Worm (Caenorhabditis elegans): ENCODE measurements around the gene Y73B6BL.44.

The Y73B6BL.44 gene

DNA sequence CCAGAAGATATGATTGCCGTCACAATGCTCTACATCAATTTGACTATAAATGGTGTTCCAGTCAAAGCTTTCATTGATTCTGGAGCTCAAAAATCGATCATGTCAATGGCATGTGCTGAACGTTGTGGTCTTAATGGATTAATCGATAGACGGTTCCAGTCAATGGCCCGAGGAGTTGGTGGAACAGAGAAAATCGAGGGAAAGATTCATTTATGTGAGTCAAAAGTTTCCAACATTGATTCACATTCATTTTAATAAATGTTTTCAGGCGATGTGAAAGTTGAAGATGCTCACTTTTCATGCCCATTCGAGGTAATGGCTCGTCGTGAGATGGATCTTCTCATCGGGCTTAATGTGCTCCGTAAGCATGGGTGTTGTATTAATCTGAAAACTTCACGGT lies 30.4 kb downstream of the Y73B6BL.44 start:
- TF ChIP-seq drap-1 (GFP tag; optimal IDR thresholded peaks at IDR 0.05) (no peak), lin-32 (GFP tag; optimal IDR thresholded peaks at IDR 0.05) (no peak), nhr-237 (tag; optimal IDR thresholded peaks at IDR 0.05) (no peak), flh-1 (GFP tag; optimal IDR thresholded peaks at IDR 0.05) (no peak), mls-2 (tag; optimal IDR thresholded peaks at IDR 0.05) (no peak), unc-62 (GFP tag; optimal IDR thresholded peaks at IDR 0.05) (no peak), lsy-2 (tag; optimal IDR thresholded peaks at IDR 0.05) (no peak), nhr-28 (tag; optimal IDR thresholded peaks at IDR 0.05) (no peak), nhr-2 (tag; optimal IDR thresholded peaks at IDR 0.05) (no peak), pha-4 (tag; optimal IDR thresholded peaks at IDR 0.05) (no peak), sptf-1 (tag; optimal IDR thresholded peaks at IDR 0.05) (no peak), elt-3 (tag; optimal IDR thresholded peaks at IDR 0.05) (no peak), cnd-1 (tag; optimal IDR thresholded peaks at IDR 0.05) (no peak)

DNA sequence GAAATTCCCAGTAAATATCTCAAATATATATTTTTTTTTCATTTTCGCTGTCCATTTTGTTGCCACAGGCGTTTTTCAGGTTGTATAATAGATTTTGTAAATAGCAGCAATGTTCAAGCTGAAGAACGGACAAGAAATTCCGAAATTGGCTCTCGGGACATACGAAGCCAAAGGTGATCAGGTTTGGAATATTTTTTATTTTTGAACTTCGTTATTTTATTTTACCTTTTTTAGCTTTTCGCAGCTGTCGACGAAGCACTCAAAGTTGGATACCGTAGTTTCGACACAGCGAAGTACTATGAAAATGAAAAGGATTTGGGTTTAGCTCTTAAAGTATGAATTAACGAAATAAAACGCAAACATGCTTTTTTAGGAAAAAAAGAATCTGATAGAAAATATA lies 31.1 kb downstream of the Y73B6BL.44 start, which contains the start of gene C01G5.5:
C01G5.5 (plus strand) TSS at position 80 of the 400 bp plus-strand sequence.
- TF ChIP-seq lsy-2 (tag; optimal IDR thresholded peaks at IDR 0.05), result no peak
- TF ChIP-seq ham-2 (GFP tag; optimal IDR thresholded peaks at IDR 0.05), result no peak
- TF ChIP-seq cnd-1 (tag; optimal IDR thresholded peaks at IDR 0.05), result no peak
- TF ChIP-seq mab-5 (tag; optimal IDR thresholded peaks at IDR 0.05), result no peak
- no peak for TF ChIP-seq ceh-39 (tag; optimal IDR thresholded peaks at IDR 0.05)
- TF ChIP-seq ceh-43 (GFP tag; optimal IDR thresholded peaks at IDR 0.05), result no peak
- TF ChIP-seq hlh-1 (tag; optimal IDR thresholded peaks at IDR 0.05), result no peak
- no peak for TF ChIP-seq flh-1 (GFP tag; optimal IDR thresholded peaks at IDR 0.05)
- TF ChIP-seq mls-2 (tag; optimal IDR thresholded peaks at IDR 0.05), result no peak
- no peak for TF ChIP-seq pha-4 (tag; optimal IDR thresholded peaks at IDR 0.05)
- no peak for TF ChIP-seq nhr-76 (tag; optimal IDR thresholded peaks at IDR 0.05)
- TF ChIP-seq blmp-1 (tag; optimal IDR thresholded peaks at IDR 0.05), result no peak
- no peak for TF ChIP-seq unc-39 (tag; optimal IDR thresholded peaks at IDR 0.05)
- no peak for TF ChIP-seq sem-2 (GFP tag; optimal IDR thresholded peaks at IDR 0.05)
- no peak for TF ChIP-seq snpc-4 (tag; optimal IDR thresholded peaks at IDR 0.05)
- TF ChIP-seq nhr-2 (tag; optimal IDR thresholded peaks at IDR 0.05), result no peak
- TF ChIP-seq ceh-83 (GFP tag; optimal IDR thresholded peaks at IDR 0.05), result no peak
- no peak for TF ChIP-seq sptf-1 (tag; optimal IDR thresholded peaks at IDR 0.05)
- TF ChIP-seq lin-32 (GFP tag; optimal IDR thresholded peaks at IDR 0.05), result no peak
- no peak for TF ChIP-seq nhr-28 (tag; optimal IDR thresholded peaks at IDR 0.05)

DNA sequence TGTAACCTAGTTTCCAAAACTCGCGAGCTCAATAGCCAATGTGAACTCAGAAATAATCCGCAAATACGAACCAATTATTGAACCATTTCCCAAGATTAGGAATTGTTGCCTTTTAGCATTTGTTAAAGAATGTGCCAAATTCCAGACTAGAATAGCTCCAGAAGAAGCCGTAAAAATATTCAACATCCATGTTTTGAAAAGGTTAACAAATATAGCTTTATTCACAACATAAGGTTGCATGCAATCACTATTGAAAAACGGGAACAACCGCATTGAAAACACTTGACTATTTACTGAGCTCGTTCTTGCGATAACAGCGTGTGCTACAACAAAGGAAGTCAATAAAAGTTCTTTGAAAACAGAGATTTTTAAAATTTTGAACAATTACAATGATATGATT lies 33.1 kb downstream of the Y73B6BL.44 start:
- TF ChIP-seq unc-62 (GFP tag; optimal IDR thresholded peaks at IDR 0.05) (no peak), sem-2 (GFP tag; optimal IDR thresholded peaks at IDR 0.05) (no peak), nhr-2 (tag; optimal IDR thresholded peaks at IDR 0.05) (no peak), pha-4 (tag; optimal IDR thresholded peaks at IDR 0.05) (no peak)

DNA sequence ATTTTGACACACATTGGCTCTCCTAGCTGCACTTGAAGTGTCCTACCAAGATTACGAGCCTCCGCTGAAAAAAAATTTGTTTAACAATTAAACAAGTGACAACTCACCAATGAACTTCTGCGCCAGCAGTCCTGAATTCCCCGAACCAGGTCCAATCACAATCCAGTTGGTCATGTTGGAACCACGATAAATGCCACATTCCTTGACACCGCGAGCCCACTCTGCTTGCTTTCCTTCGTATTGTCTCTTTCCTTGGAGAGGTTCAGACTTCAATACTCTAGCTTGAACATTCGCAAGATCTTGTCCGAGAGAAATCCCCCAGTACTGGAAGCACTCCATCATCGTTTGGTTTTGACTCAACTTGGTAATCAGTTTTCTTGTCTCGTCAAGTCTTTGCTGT lies 34.8 kb downstream of the Y73B6BL.44 start:
- no peak for TF ChIP-seq tbx-8 (GFP tag; optimal IDR thresholded peaks at IDR 0.05)
- TF ChIP-seq nhr-28 (tag; optimal IDR thresholded peaks at IDR 0.05), result no peak
- no peak for TF ChIP-seq drap-1 (GFP tag; optimal IDR thresholded peaks at IDR 0.05)

DNA sequence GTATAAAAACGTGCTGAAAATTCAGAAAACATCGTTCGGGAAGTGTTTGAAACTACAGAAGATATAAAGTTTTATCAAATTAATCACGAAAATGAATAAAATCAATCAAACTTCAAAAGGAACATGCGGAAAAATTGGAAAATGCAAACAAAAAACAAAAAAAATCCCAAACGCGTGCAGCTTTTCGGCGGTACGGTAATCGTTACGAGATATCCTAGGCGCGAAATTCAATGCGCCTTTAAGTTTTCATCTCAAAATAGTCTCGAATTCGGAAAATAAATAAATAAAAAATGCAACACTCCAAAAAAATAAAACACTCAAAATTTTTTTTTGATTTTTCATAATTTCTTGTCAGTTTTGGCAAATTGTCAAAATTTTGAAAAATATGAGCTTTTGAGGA lies 36.4 kb downstream of the Y73B6BL.44 start:
- TF ChIP-seq unc-62 (GFP tag; optimal IDR thresholded peaks at IDR 0.05) (no peak), nhr-28 (tag; optimal IDR thresholded peaks at IDR 0.05) (no peak), sem-2 (GFP tag; optimal IDR thresholded peaks at IDR 0.05) (no peak), lsy-2 (tag; optimal IDR thresholded peaks at IDR 0.05) (no peak), ceh-83 (GFP tag; optimal IDR thresholded peaks at IDR 0.05) (no peak), cnd-1 (tag; optimal IDR thresholded peaks at IDR 0.05) (no peak)

DNA sequence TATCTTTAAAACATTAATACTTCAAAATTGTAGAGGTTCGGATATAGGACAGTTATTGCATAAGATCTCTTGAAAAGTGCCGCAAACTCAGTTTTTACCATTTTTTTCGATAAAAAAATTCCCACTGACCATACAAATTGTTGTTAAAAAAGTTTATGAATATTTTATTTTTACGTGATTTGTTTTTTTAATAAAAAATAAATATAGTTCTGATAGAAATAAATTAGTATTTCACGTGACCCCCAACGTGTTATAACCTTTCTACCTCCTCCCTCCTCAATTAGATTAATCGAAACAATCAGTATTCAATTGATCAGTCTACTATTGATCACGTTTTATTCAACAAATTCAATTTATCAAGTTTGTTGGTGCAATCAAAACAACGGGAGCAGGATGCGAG lies 38.1 kb downstream of the Y73B6BL.44 start, which contains the start of gene C01G5.4:
C01G5.4 (plus strand) TSS at position 301 of the 400 bp plus-strand sequence.
- TF ChIP-seq blmp-1 (tag; optimal IDR thresholded peaks at IDR 0.05) (no peak), ces-1 (GFP tag; optimal IDR thresholded peaks at IDR 0.05) (no peak), nhr-28 (tag; optimal IDR thresholded peaks at IDR 0.05) (no peak), nhr-237 (tag; optimal IDR thresholded peaks at IDR 0.05) (no peak), unc-120 (tag; optimal IDR thresholded peaks at IDR 0.05; ENCODE audit: poor library complexity, severe bottlenecking) (no peak), nhr-12 (tag; optimal IDR thresholded peaks at IDR 0.05) (no peak), sptf-1 (tag; optimal IDR thresholded peaks at IDR 0.05) (no peak), ceh-39 (tag; optimal IDR thresholded peaks at IDR 0.05) (no peak), tbx-8 (GFP tag; optimal IDR thresholded peaks at IDR 0.05) (no peak)
